Worm (Caenorhabditis elegans): Measurements from ENCODE around the gene mboa-2.

Gene mboa-2

DNA sequence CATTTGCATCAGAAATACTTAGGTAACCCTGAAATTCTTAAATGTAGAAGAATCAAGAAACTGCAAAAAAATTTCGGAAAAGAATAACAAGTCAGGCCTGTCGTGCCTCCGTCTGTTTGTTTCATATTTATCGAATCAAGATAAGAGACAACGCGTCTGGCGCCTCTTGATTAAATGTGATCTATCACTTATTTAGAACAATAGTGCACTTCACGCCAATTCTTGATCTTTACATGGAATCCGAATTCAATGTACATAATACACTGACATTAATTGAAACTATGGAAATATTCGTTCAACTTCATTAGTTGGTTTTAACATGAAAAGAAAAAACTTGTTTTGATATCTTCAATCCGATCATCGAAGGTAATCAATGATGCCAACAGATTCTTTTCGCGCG lies at the start of gene mboa-2:
TSS of gene mboa-2 (minus strand) at position 28 of the 400 bp plus-strand sequence.
- no peak for TF ChIP-seq blmp-1 (tag; optimal IDR thresholded peaks at IDR 0.05)
- TF ChIP-seq mab-5 (tag; optimal IDR thresholded peaks at IDR 0.05), result no peak
- no peak for TF ChIP-seq drap-1 (GFP tag; optimal IDR thresholded peaks at IDR 0.05)
- no peak for TF ChIP-seq ceh-43 (GFP tag; optimal IDR thresholded peaks at IDR 0.05)
- no peak for TF ChIP-seq ztf-11 (tag; optimal IDR thresholded peaks at IDR 0.05)
- TF ChIP-seq unc-39 (tag; optimal IDR thresholded peaks at IDR 0.05), result no peak
- no peak for TF ChIP-seq mls-2 (tag; optimal IDR thresholded peaks at IDR 0.05)
- no peak for TF ChIP-seq unc-120 (tag; optimal IDR thresholded peaks at IDR 0.05; ENCODE audit: poor library complexity, severe bottlenecking)
- TF ChIP-seq bed-3 (GFP tag; optimal IDR thresholded peaks at IDR 0.05), result no peak
- no peak for TF ChIP-seq sptf-1 (tag; optimal IDR thresholded peaks at IDR 0.05)
- no peak for TF ChIP-seq ceh-83 (GFP tag; optimal IDR thresholded peaks at IDR 0.05)
- TF ChIP-seq ces-1 (GFP tag; optimal IDR thresholded peaks at IDR 0.05), result no peak
- TF ChIP-seq zip-8 (tag; optimal IDR thresholded peaks at IDR 0.05), result no peak
- no peak for TF ChIP-seq nhr-76 (tag; optimal IDR thresholded peaks at IDR 0.05)
- no peak for TF ChIP-seq pha-4 (tag; optimal IDR thresholded peaks at IDR 0.05)
- no peak for TF ChIP-seq elt-1 (tag; optimal IDR thresholded peaks at IDR 0.05; ENCODE audit: borderline replicate concordance, insufficient read depth)
- no peak for TF ChIP-seq M03D4.4 (tag; optimal IDR thresholded peaks at IDR 0.05)
- no peak for TF ChIP-seq snpc-4 (tag; optimal IDR thresholded peaks at IDR 0.05)

DNA sequence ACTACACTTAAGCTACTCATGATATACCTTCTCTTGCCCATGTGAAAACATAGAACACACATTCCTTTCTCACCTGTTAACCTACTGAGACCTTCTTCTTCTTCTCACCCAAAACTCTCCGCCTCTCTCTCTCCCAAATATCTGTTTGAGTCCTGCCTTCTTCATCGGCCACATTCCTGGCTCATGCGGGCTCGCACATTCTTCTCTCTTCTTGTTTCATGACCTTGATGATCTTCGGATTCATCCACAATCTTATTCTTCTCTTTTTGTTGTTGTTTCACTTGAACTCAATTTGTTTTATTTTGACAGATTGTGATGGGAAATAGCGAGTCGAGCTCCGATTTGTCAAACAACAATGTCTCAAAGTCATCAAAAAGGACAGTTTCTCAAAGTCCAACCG lies 49.6 kb upstream of the mboa-2 start, which contains the start of gene T19C4.5:
TSS of gene T19C4.5 (plus strand) at position 308 of the 400 bp plus-strand sequence.
- no peak for TF ChIP-seq elt-3 (tag; optimal IDR thresholded peaks at IDR 0.05)
- no peak for TF ChIP-seq mep-1 (tag; optimal IDR thresholded peaks at IDR 0.05)
- TF ChIP-seq sem-2 (GFP tag; optimal IDR thresholded peaks at IDR 0.05), result no peak
- TF ChIP-seq mab-5 (tag; optimal IDR thresholded peaks at IDR 0.05), result no peak
- no peak for TF ChIP-seq sptf-1 (tag; optimal IDR thresholded peaks at IDR 0.05)
- no peak for TF ChIP-seq M03D4.4 (tag; optimal IDR thresholded peaks at IDR 0.05)
- TF ChIP-seq tbx-8 (GFP tag; optimal IDR thresholded peaks at IDR 0.05), result no peak
- no peak for TF ChIP-seq ham-2 (GFP tag; optimal IDR thresholded peaks at IDR 0.05)
- no peak for TF ChIP-seq drap-1 (GFP tag; optimal IDR thresholded peaks at IDR 0.05)
- TF ChIP-seq lin-13 (tag; optimal IDR thresholded peaks at IDR 0.05), result no peak
- no peak for TF ChIP-seq nhr-12 (tag; optimal IDR thresholded peaks at IDR 0.05)
- TF ChIP-seq unc-62 (GFP tag; optimal IDR thresholded peaks at IDR 0.05), result no peak
- TF ChIP-seq ceh-83 (GFP tag; optimal IDR thresholded peaks at IDR 0.05), result no peak
- TF ChIP-seq ceh-39 (tag; optimal IDR thresholded peaks at IDR 0.05), result no peak
- no peak for TF ChIP-seq elt-1 (tag; optimal IDR thresholded peaks at IDR 0.05; ENCODE audit: borderline replicate concordance, insufficient read depth)
- no peak for TF ChIP-seq nhr-76 (tag; optimal IDR thresholded peaks at IDR 0.05)
- TF ChIP-seq blmp-1 (tag; optimal IDR thresholded peaks at IDR 0.05), result no peak

DNA sequence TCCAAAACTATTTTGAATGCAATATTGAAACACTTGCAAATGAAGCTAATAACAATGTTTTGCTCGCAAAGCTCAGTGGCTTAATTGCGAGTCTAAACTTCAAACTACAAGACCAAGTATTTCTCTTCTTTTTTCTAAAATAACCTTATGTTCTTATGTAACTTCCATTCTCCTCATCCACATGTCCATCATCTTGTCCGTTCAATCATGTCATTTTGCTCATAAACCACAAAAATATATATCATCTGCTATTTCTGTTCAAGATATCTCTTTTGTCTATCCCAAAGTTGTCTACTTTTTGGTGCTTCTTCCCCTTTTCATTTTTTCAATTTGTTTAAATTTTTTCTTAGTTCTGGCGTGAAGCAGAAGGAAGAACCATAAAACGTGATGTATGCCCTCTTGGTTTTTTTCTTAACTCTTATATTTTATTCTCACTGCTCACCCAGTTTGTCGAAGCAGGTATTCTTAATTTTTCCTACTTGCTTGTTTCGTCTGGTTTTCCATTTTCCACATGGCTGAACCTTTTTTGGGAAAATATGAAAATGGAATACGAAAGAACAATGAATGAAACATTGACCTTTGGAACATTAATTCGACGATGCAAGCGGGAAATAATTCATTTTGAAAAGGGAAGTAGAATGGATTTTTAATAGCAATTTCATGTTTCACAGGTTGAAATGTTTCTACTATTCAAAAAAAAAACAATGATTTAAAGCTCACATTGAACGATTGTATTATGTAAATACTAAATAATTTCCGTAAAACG lies 48.5 kb upstream of the mboa-2 start:
- TF ChIP-seq lin-32 (GFP tag; optimal IDR thresholded peaks at IDR 0.05), result no peak
- no peak for TF ChIP-seq nhr-12 (tag; optimal IDR thresholded peaks at IDR 0.05)
- no peak for TF ChIP-seq ceh-83 (GFP tag; optimal IDR thresholded peaks at IDR 0.05)
- TF ChIP-seq ceh-39 (tag; optimal IDR thresholded peaks at IDR 0.05), result no peak
- no peak for TF ChIP-seq mep-1 (tag; optimal IDR thresholded peaks at IDR 0.05)
- no peak for TF ChIP-seq M03D4.4 (tag; optimal IDR thresholded peaks at IDR 0.05)
- no peak for TF ChIP-seq elt-3 (tag; optimal IDR thresholded peaks at IDR 0.05)
- TF ChIP-seq tbx-8 (GFP tag; optimal IDR thresholded peaks at IDR 0.05), result no peak
- TF ChIP-seq ham-2 (GFP tag; optimal IDR thresholded peaks at IDR 0.05), result no peak
- no peak for TF ChIP-seq drap-1 (GFP tag; optimal IDR thresholded peaks at IDR 0.05)
- no peak for TF ChIP-seq hlh-1 (tag; optimal IDR thresholded peaks at IDR 0.05)

DNA sequence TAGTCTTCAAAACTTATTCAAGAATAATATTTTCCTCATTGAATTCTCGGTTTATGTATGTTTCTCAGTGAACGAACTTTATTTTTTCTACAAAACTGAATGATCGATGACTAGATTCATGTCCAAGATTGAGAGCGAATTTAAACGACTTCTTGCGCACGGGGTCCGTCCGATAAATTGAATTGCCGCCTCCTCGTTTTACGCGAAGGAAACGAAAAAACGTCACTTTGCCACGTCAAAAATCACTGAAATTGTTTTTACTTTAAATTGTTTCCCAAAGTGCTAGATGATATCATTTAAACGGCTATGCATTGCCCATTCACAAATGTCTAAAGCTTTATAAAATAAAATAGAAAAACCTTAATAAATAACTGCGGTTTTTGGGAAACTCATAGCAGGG lies 45.5 kb upstream of the mboa-2 start:
- no peak for TF ChIP-seq ceh-83 (GFP tag; optimal IDR thresholded peaks at IDR 0.05)
- no peak for TF ChIP-seq ztf-11 (tag; optimal IDR thresholded peaks at IDR 0.05)
- no peak for TF ChIP-seq snpc-4 (tag; optimal IDR thresholded peaks at IDR 0.05)
- no peak for TF ChIP-seq hlh-1 (tag; optimal IDR thresholded peaks at IDR 0.05)
- no peak for TF ChIP-seq lin-13 (tag; optimal IDR thresholded peaks at IDR 0.05)
- no peak for TF ChIP-seq unc-120 (tag; optimal IDR thresholded peaks at IDR 0.05; ENCODE audit: poor library complexity, severe bottlenecking)
- TF ChIP-seq nhr-12 (tag; optimal IDR thresholded peaks at IDR 0.05), result no peak
- no peak for TF ChIP-seq ceh-39 (tag; optimal IDR thresholded peaks at IDR 0.05)
- no peak for TF ChIP-seq tbx-8 (GFP tag; optimal IDR thresholded peaks at IDR 0.05)
- TF ChIP-seq cnd-1 (tag; optimal IDR thresholded peaks at IDR 0.05), result no peak

All from whole organism, mixed stage, embryonic.